Fruit fly (Drosophila melanogaster): ENCODE results near the gene Rpt5.

dm6 chr3R:23767417-23767853 lies 14.8 kb downstream of the Rpt5 start, which contains the start of the genes CG10214 and CG10375:
- TF ChIP-seq usp (GFP tag; optimal IDR thresholded peaks at IDR 0.05) (no peak), pan (optimal IDR thresholded peaks at IDR 0.05) (no peak), CG8478 (optimal IDR thresholded peaks at IDR 0.05) (no peak)

Data from whole organism.